Worm (Caenorhabditis elegans): ENCODE results near the gene C34C12.12.

ce11 chrIII:3414412-3414811, 38.6 kb upstream of the C34C12.12 start:
- no peak for TF ChIP-seq mdl-1 (tag; optimal IDR thresholded peaks at IDR 0.05)
- no peak for TF ChIP-seq zag-1 (tag; optimal IDR thresholded peaks at IDR 0.05)
